Worm (Caenorhabditis elegans): ENCODE measurements around the gene K02D3.1.

Gene K02D3.1

ce11 chrX:13752822-13753581 is 46.3 kb downstream of the K02D3.1 start (continued):
- peak; percentile 26 for TF ChIP-seq mep-1 (tag; optimal IDR thresholded peaks at IDR 0.05)

- TF ChIP-seq mdl-1 (tag; optimal IDR thresholded peaks at IDR 0.05): peak in 1 of 2 experiments; percentile 62
- TF ChIP-seq mep-1 (tag; optimal IDR thresholded peaks at IDR 0.05): peak; percentile 49
- TF ChIP-seq hlh-11 (tag; optimal IDR thresholded peaks at IDR 0.05): peak; percentile 56
- peak; percentile 87 for TF ChIP-seq hlh-30 (tag; optimal IDR thresholded peaks at IDR 0.05; ENCODE audit: insufficient read depth)
- peak; percentile 74 for TF ChIP-seq nhr-28 (tag; optimal IDR thresholded peaks at IDR 0.05)
- peak; percentile 27; the same call in 1 of the 2 replicates for TF ChIP-seq dmd-6 (GFP tag; IDR thresholded peaks at IDR 0.05)
- TF ChIP-seq zip-11 (GFP tag; IDR thresholded peaks at IDR 0.05): no peak
- TF ChIP-seq lsy-2 (tag; optimal IDR thresholded peaks at IDR 0.05): peak in 1 of 2 experiments; percentile 32
- peak; percentile 40 for TF ChIP-seq nhr-11 (tag; optimal IDR thresholded peaks at IDR 0.05)
- TF ChIP-seq nhr-77 (tag; optimal IDR thresholded peaks at IDR 0.05): no peak
- TF ChIP-seq mxl-3 (GFP tag; optimal IDR thresholded peaks at IDR 0.05): peak; percentile 29
- TF ChIP-seq hmg-1.1 (GFP tag; IDR thresholded peaks at IDR 0.05): 0 out of 2 replicates have a peak, but pooled peaks have one; percentile 28
- peak in 1 of 2 experiments; percentile 61 for TF ChIP-seq daf-16 (GFP tag; optimal IDR thresholded peaks at IDR 0.05)
- TF ChIP-seq daf-16 (tag; optimal IDR thresholded peaks at IDR 0.05): no peak
- TF ChIP-seq nhr-41 (GFP tag; IDR thresholded peaks at IDR 0.05): no peak
Observed at ce11 chrX:13754498-13754897, 47.8 kb downstream of the K02D3.1 start.

DNA sequence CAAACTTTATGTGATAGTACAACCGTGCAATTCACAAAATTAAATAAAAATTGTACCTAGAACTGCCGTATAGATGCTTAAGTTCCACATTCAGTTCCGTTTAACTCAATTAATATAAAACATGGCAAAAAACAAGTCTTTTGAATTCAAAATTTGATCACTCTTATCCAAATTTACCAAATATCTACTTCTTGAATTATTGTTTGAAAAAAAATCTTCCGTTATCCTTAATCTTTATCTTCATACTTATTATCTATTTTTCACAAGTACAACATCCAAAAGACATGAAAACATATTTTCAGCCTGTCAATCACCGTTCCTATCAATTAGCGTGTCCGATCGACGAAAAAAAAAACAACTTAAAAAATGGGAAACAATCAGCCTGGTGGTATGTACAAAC is 48.8 kb downstream of the K02D3.1 start, which contains the start of gene aakb-1:
TSS of gene aakb-1 (plus strand) at position 301 of the 400 bp plus-strand sequence.
- TF ChIP-seq F10B5.3 (tag; optimal IDR thresholded peaks at IDR 0.05) (no peak), ceh-82 (tag; optimal IDR thresholded peaks at IDR 0.05) (no peak), hlh-30 (tag; optimal IDR thresholded peaks at IDR 0.05; ENCODE audit: insufficient read depth) (no peak), lsy-2 (tag; optimal IDR thresholded peaks at IDR 0.05) (no peak), saeg-2 (GFP tag; IDR thresholded peaks at IDR 0.05) (no peak), nhr-41 (GFP tag; IDR thresholded peaks at IDR 0.05) (no peak), ztf-7 (tag; optimal IDR thresholded peaks at IDR 0.05) (no peak), nhr-42 (GFP tag; IDR thresholded peaks at IDR 0.05) (no peak), egl-43 (GFP tag; IDR thresholded peaks at IDR 0.05) (no peak), F26F4.8 (GFP tag; conservative IDR thresholded peaks at IDR 0.05) (no peak), D1046.2 (GFP tag; IDR thresholded peaks at IDR 0.05) (no peak), lin-38 (GFP tag; IDR thresholded peaks at IDR 0.05) (no peak), snpc-4 (tag; optimal IDR thresholded peaks at IDR 0.05) (no peak), nhr-6 (tag; optimal IDR thresholded peaks at IDR 0.05) (no peak), lir-3 (tag; optimal IDR thresholded peaks at IDR 0.05) (no peak)

Measured in whole organism, L4 larva.